Worm (Caenorhabditis elegans) whole organism, L4 larva: ENCODE results near the gene ins-39.

Experiments used
- Y48G9A.11 ChIP-seq: fragments of 200-800 bp; sonication (Bioruptor generic); IDR thresholded peaks from 2 replicates; pipeline ENCODE4 v1.3.6; 2022; ENCODE audit warnings: missing genetic modification reagents, missing genetic modification characterization, missing compliant biosample characterization
- aha-1 ChIP-seq: fragments of 150-350 bp; peaks from one replicate; lab custom pipeline; 2014; ENCODE audit warnings: missing biosample characterization, missing genetic modification characterization
- egl-43 ChIP-seq: fragments of 200-800 bp; sonication (Bioruptor generic); IDR thresholded peaks from 2 replicates; pipeline ENCODE4 v1.3.6; 2022; ENCODE audit warnings: missing genetic modification reagents, missing genetic modification characterization, missing compliant biosample characterization
- hlh-11 ChIP-seq: fragments of 200-800 bp; sonication (Bioruptor generic); optimal IDR thresholded peaks from 2 replicates; lab custom pipeline; 2018; ENCODE audit warnings: mild to moderate bottlenecking, missing genetic modification characterization, missing compliant biosample characterization
- nhr-77 ChIP-seq: fragments of 150-350 bp; optimal IDR thresholded peaks from 2 replicates; lab custom pipeline; 2014; ENCODE audit warnings: missing biosample characterization, missing genetic modification characterization
- snpc-4 ChIP-seq: fragments of 150-350 bp; optimal IDR thresholded peaks from 2 replicates; lab custom pipeline; 2014; ENCODE audit warnings: missing biosample characterization, missing genetic modification characterization

The ins-39 gene

DNA sequence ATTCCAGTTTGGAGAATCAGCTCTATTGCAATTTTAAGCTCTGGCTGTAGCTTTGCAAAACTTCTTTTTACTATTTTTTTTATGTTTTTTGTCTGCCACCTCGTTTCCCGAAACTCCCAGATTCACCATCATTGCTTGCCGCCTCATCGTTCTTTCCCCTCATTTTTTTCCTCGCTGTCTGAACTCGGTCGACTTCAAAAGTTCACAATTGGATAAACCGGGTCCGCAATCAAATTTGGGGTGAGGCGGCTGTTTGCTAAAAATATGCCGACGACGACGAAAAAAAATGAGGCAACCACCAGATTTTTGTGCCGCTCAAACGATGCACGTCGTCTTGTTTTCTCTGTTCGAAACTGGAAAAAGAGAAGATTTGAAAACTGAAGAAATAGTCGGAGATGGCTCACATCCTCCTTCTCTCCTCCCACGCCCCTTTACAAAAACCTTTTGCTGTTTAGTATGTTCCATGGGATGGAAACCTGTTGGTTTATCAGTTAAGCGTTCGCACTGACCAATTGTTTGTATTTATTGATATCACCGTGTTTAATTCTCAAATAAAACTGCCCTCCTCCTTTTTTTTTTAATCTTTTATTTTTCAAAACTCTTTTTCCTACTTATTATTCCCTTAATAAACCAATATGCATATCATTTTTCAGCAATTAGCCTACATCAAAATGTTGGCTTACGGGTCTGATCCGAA is 49.5 kb downstream of the ins-39 start, which contains the start of gene dop-4:
dop-4 (plus strand) TSS at position 647 of the 697 bp plus-strand sequence.
- TF ChIP-seq hlh-11 (tag; lab: Kevin White, UChicago) (no peak), Y48G9A.11 (no peak), egl-43 (GFP tag; lab: Robert Waterston, UW) (no peak), snpc-4 (tag; lab: Kevin White, UChicago) (no peak), nhr-77 (tag; lab: Kevin White, UChicago) (no peak), aha-1 (tag; lab: Kevin White, UChicago) (peak; percentile 50)
